Fruit fly (Drosophila melanogaster) whole organism, pupa: Measurements from ENCODE around the gene CG11155.

Experiments
- CG15710 ChIP-seq: fragments of 200-800 bp; sonication (Bioruptor generic); optimal IDR thresholded peaks from 2 replicates; lab custom pipeline; 2018; ENCODE audit warnings: missing biosample characterization, mild to moderate bottlenecking, missing genetic modification characterization, moderate library complexity
- Pif1A ChIP-seq: fragments of 200-800 bp; sonication (Bioruptor generic); optimal IDR thresholded peaks from 3 replicates; lab custom pipeline; 2016; ENCODE audit warnings: missing biosample characterization, missing genetic modification characterization

DNA sequence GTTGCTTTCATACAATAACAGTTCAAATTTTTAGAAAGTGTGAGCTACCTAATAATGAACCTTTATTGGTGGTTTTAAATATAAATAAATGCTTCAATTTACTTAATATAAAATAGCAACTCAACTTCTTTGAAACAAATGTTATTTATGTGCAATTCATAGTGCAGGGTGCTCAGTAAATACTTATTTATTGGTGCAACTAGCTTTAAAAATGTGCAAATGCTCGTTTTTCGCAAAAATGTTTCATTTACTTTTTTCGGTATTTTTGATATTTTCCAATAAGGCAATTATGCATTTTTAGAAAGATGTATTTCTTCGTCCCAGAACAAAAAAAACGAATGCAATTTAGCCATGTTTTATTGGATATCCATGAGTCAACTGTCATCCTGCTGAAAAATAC lies 18.3 kb downstream of the CG11155 start:
- TF ChIP-seq Pif1A (no peak), CG15710 (tag; lab: Kevin White, UChicago) (no peak)
